Worm (Caenorhabditis elegans) whole organism, L3 larva: ENCODE results near the gene srj-5.

Source experiments
- ama-1 ChIP-seq: fragments of 150-350 bp; optimal IDR thresholded peaks from 2 replicates; lab custom pipeline; 2018
- ceh-28 ChIP-seq: fragments of 150-350 bp; optimal IDR thresholded peaks from 2 replicates; lab custom pipeline; 2014; ENCODE audit warnings: missing biosample characterization, missing genetic modification reagents, missing genetic modification characterization
- ceh-82 ChIP-seq: fragments of 150-350 bp; optimal IDR thresholded peaks from 2 replicates; lab custom pipeline; 2014; ENCODE audit warnings: missing biosample characterization, missing genetic modification characterization
- ceh-9 ChIP-seq: sonication (generic microtip); optimal IDR thresholded peaks from 2 replicates; lab custom pipeline; 2018; ENCODE audit warnings: missing biosample characterization, missing genetic modification characterization
- daf-12 ChIP-seq: fragments of 150-350 bp; optimal IDR thresholded peaks from 2 replicates; lab custom pipeline; 2014; ENCODE audit warnings: missing biosample characterization, missing genetic modification reagents, missing genetic modification characterization
- egl-27 ChIP-seq: sonication (generic microtip); optimal IDR thresholded peaks from 4 replicates; lab custom pipeline; 2017; ENCODE audit warnings: missing biosample characterization, missing genetic modification reagents, missing genetic modification characterization
- egl-5 ChIP-seq: fragments of 150-350 bp; optimal IDR thresholded peaks from 2 replicates; lab custom pipeline; 2017; ENCODE audit warnings: missing biosample characterization, missing genetic modification reagents, missing genetic modification characterization, inconsistent platforms
- elt-2 ChIP-seq: sonication (generic microtip); optimal IDR thresholded peaks from 2 replicates; lab custom pipeline; 2016; ENCODE audit warnings: missing genetic modification reagents, mild to moderate bottlenecking, missing genetic modification characterization, missing compliant biosample characterization
- eor-1 ChIP-seq, 2 experiments: fragments of 150-350 bp; optimal IDR thresholded peaks; 2 replicates each; lab custom pipeline; 2014 to 2018; ENCODE audit warnings: missing biosample characterization in 2 of 2, missing genetic modification characterization in 2 of 2
- fkh-2 ChIP-seq: fragments of 150-350 bp; optimal IDR thresholded peaks from 2 replicates; lab custom pipeline; 2014; ENCODE audit warnings: missing biosample characterization, missing genetic modification reagents, missing genetic modification characterization
- fos-1 ChIP-seq: fragments of 150-350 bp; optimal IDR thresholded peaks from 2 replicates; lab custom pipeline; 2014; ENCODE audit warnings: missing biosample characterization, missing genetic modification characterization
- hmg-11 ChIP-seq: sonication (generic microtip); optimal IDR thresholded peaks from 2 replicates; lab custom pipeline; 2016; ENCODE audit warnings: missing genetic modification characterization, missing compliant biosample characterization
- jun-1 ChIP-seq: fragments of 150-350 bp; optimal IDR thresholded peaks from 2 replicates; lab custom pipeline; 2014; ENCODE audit warnings: missing biosample characterization, missing genetic modification reagents, missing genetic modification characterization
- lin-15B ChIP-seq: fragments of 150-350 bp; optimal IDR thresholded peaks from 2 replicates; lab custom pipeline; 2014; ENCODE audit warnings: missing biosample characterization, missing genetic modification characterization
- lsy-12 ChIP-seq: sonication (generic microtip); optimal IDR thresholded peaks from 2 replicates; lab custom pipeline; 2016; ENCODE audit warnings: mild to moderate bottlenecking, missing genetic modification characterization, missing compliant biosample characterization
- nfya-1 ChIP-seq: sonication (generic microtip); optimal IDR thresholded peaks from 2 replicates; lab custom pipeline; 2017; ENCODE audit warnings: missing genetic modification characterization, mild to moderate bottlenecking, missing compliant biosample characterization, antibody characterized with exemption, moderate library complexity; ENCODE audit not compliant: insufficient read depth
- nhr-23 ChIP-seq: fragments of 150-350 bp; optimal IDR thresholded peaks from 2 replicates; lab custom pipeline; 2014; ENCODE audit warnings: missing biosample characterization, missing genetic modification reagents, missing genetic modification characterization
- nhr-237 ChIP-seq: fragments of 150-350 bp; optimal IDR thresholded peaks from 2 replicates; lab custom pipeline; 2014; ENCODE audit warnings: missing biosample characterization, missing genetic modification characterization
- nhr-25 ChIP-seq: sonication (generic microtip); optimal IDR thresholded peaks from 2 replicates; lab custom pipeline; 2017; ENCODE audit warnings: missing biosample characterization, missing genetic modification characterization
- nhr-28 ChIP-seq: fragments of 150-350 bp; optimal IDR thresholded peaks from 2 replicates; lab custom pipeline; 2014; ENCODE audit warnings: missing biosample characterization, missing genetic modification characterization
- nhr-43 ChIP-seq: sonication (generic microtip); optimal IDR thresholded peaks from 2 replicates; lab custom pipeline; 2016; ENCODE audit warnings: mild to moderate bottlenecking, missing genetic modification characterization, missing compliant biosample characterization; ENCODE audit not compliant: poor library complexity, severe bottlenecking
- nhr-76 ChIP-seq: fragments of 150-350 bp; sonication (generic microtip); optimal IDR thresholded peaks from 5 replicates; lab custom pipeline; 2014; ENCODE audit warnings: missing biosample characterization, missing genetic modification characterization
- pqm-1 ChIP-seq: fragments of 150-350 bp; optimal IDR thresholded peaks from 2 replicates; lab custom pipeline; 2017; ENCODE audit warnings: missing biosample characterization, missing genetic modification characterization, inconsistent platforms
- sea-2 ChIP-seq: fragments of 150-350 bp; sonication (generic microtip); optimal IDR thresholded peaks from 4 replicates; lab custom pipeline; 2014; ENCODE audit warnings: missing biosample characterization, missing genetic modification reagents, missing genetic modification characterization
- skn-1 ChIP-seq: fragments of 150-350 bp; optimal IDR thresholded peaks from 2 replicates; lab custom pipeline; 2014; ENCODE audit warnings: missing biosample characterization, missing genetic modification characterization
- snpc-4 ChIP-seq: fragments of 150-350 bp; optimal IDR thresholded peaks from 2 replicates; lab custom pipeline; 2014; ENCODE audit warnings: missing biosample characterization, missing genetic modification characterization
- tbx-2 ChIP-seq: sonication (generic microtip); optimal IDR thresholded peaks from 2 replicates; lab custom pipeline; 2016; ENCODE audit warnings: mild to moderate bottlenecking, missing genetic modification characterization, missing compliant biosample characterization
- unc-39 ChIP-seq: sonication (generic microtip); optimal IDR thresholded peaks from 4 replicates; lab custom pipeline; 2017; ENCODE audit warnings: missing biosample characterization, missing genetic modification characterization
- zag-1 ChIP-seq: fragments of 150-350 bp; optimal IDR thresholded peaks from 2 replicates; lab custom pipeline; 2014; ENCODE audit warnings: missing biosample characterization, missing genetic modification characterization
- ztf-11 ChIP-seq: fragments of 150-350 bp; optimal IDR thresholded peaks from 2 replicates; lab custom pipeline; 2014; ENCODE audit warnings: missing biosample characterization, missing genetic modification characterization
- ztf-4 ChIP-seq: fragments of 150-350 bp; optimal IDR thresholded peaks from 2 replicates; lab custom pipeline; 2014; ENCODE audit warnings: missing biosample characterization, missing genetic modification characterization

The srj-5 gene

DNA sequence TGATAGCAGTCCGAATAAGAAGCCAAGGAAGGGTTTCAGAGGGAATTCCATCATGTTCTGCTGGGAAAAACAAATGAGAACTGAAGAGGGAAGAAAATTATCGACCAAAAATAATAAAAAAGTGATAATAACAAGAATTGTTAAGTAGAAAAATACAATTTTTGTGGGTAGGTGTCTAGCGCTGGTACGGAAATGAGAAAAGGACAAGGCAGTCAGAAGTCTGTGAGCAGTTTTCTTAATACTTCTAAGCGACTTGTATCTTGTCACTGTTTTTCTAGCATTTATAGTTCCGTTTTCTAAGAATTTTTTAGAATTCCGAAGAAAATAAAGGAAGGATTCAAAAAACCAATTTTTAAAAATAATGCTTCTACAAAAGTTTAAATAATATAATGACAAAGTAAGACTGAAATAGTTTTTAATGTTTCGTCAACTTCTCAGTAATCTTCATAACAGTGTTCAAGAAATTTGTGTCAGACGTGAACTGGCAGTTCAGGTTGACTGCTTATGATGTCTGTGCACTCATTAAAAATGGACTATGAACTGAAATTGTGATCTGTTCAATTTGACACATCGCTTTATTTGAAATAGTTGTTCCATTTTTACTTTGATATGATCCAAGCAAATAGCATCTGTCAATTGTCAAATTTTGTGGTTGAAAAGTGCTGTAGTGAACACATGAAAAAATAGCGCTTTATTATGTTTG, 40.0 kb upstream of the srj-5 start, which contains the start of gene srx-4:
Gene srx-4 (minus strand): TSS at position 51 of the 703 bp plus-strand sequence.
- no peak for TF ChIP-seq ceh-28 (tag; lab: Kevin White, UChicago)
- TF ChIP-seq unc-39 (tag; lab: Kevin White, UChicago): no peak
- no peak for TF ChIP-seq fos-1 (tag; lab: Kevin White, UChicago)
- TF ChIP-seq ama-1: no peak
- TF ChIP-seq lsy-12 (tag; lab: Kevin White, UChicago): no peak
- TF ChIP-seq egl-5 (tag; lab: Kevin White, UChicago): no peak
- TF ChIP-seq nhr-237: no peak
- no peak for TF ChIP-seq daf-12 (tag; lab: Kevin White, UChicago)
- no peak for TF ChIP-seq nfya-1

DNA sequence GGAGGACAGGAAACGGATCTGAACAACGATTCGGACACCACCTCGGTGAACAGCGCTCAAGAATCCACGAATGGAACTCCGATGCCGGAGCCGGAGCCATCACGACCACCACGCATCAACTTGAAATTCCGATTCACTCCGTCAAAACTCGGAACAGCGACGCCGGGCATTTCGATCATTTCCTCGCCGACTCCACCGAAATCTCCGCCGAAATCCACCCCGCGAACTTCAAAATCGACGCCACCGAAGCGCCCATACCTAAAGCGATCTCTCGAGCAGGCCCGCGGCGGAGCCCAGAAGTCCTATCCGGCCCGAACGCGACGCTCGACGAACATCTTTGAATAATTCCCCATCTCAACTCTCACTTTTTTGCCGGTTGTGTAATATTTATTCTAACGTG, 36.7 kb upstream of the srj-5 start:
- TF ChIP-seq ztf-4 (tag; lab: Kevin White, UChicago): no peak

DNA sequence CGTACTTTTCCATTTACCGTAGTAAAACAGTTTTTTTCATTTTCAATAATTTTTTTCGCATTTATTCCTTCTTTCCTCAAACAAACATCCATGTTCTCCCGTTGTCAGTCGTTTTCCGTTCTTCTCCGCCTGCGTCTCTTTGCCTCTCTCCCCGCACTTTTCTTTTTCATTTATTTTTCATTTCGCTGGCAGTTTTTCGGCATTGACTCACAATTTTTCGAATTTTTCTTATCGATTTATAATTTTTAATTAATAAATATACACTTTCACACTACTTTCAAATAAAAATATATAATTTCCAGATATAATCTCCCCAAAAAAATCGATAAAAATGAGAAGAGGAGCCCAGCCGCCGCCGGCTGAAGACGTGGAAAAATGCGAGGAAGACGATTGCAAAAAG, 34.5 kb upstream of the srj-5 start, which contains the start of gene H25P19.1:
Gene H25P19.1 (plus strand): TSS at position 301 of the 400 bp plus-strand sequence.
- TF ChIP-seq elt-2 (no peak), skn-1 (tag; lab: Kevin White, UChicago) (no peak), sea-2 (no peak), nhr-25 (no peak), egl-5 (tag; lab: Kevin White, UChicago) (no peak), ceh-82 (tag; lab: Kevin White, UChicago) (no peak), fkh-2 (tag; lab: Kevin White, UChicago) (no peak), nhr-237 (no peak)

DNA sequence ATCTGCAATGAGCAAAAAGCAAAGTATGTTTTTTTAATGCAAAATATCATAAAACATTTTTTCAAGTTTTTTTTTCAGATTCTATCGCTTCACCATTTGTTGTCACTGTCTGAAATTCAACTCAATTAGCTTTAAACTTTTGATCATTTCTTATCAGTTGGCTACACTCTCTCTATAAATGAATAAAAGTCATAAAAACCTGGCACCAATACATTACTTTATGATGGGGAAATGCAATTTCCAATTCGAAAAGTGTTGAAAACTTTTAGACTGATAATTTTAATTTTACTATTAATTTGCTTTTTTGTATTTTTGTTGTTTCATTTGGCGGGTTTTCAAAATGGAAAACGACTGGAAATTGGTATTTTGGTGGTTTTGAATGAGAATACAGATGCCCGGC, 31.0 kb upstream of the srj-5 start, which contains the start of gene F31F4.1:
Gene F31F4.1 (plus strand): TSS at position 203 of the 400 bp plus-strand sequence.
- peak; percentile 66 for TF ChIP-seq elt-2
- TF ChIP-seq zag-1: no peak
- peak; percentile 44 for TF ChIP-seq pqm-1 (tag; lab: Kevin White, UChicago)
- TF ChIP-seq, all 47 proteins: peak for 2

DNA sequence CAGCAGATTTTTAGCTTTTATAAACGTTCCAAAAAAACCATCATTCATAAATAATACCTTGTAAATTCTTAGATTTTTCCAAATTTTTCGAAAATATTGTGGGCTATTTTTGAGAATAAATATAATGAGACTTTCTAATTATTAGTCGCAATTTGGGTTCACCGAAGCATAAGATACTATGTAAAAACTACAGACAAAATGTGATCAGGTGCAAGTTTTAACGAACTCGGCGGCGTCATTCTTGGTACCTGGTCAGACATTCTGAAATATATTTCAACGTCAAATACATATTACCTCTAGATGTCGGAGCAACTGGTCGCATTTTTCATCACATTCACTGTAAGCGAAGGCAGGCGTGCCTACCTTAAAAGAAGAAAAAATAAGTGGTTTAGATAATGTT, 29.2 kb upstream of the srj-5 start, which contains the start of gene srx-23:
Gene srx-23 (plus strand): TSS at position 301 of the 400 bp plus-strand sequence.
- TF ChIP-seq zag-1: no peak
- TF ChIP-seq lin-15B: no peak
- TF ChIP-seq ama-1: no peak
- TF ChIP-seq, all 47 proteins: peak for 0

DNA sequence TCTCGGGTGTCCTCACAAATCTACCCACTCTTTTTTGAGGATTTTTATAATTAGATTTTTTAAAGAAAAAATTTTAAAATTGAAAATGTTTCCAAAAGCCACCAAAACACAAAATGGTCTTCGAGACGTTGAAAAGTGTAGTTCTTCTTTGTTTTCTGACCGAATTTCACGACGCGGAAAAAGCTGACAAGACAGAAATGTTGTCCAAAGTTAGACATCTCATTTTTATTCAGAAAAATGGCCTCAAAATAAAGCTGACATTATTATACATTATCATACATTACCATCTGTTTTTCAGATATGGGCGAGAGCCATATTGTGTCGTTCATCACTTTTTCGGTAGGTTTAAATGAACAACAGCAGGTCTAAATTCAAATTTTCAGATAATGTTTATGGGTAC, 26.8 kb upstream of the srj-5 start, which contains the start of gene srx-22:
Gene srx-22 (plus strand): TSS at position 301 of the 400 bp plus-strand sequence.
- TF ChIP-seq jun-1 (tag; lab: Kevin White, UChicago): no peak
- no peak for TF ChIP-seq nhr-76 (tag; lab: Kevin White, UChicago)
- TF ChIP-seq ztf-11 (tag; lab: Kevin White, UChicago): no peak
- TF ChIP-seq lin-15B: no peak
- no peak for TF ChIP-seq nfya-1
- no peak for TF ChIP-seq tbx-2 (tag; lab: Kevin White, UChicago)
- no peak for TF ChIP-seq ceh-9
- TF ChIP-seq ama-1: no peak
- TF ChIP-seq egl-27 (tag; lab: Kevin White, UChicago): no peak
- no peak for TF ChIP-seq nhr-28 (tag; lab: Kevin White, UChicago)
- no peak for TF ChIP-seq hmg-11 (tag; lab: Kevin White, UChicago)
- TF ChIP-seq fkh-2 (tag; lab: Kevin White, UChicago): no peak
- no peak for TF ChIP-seq daf-12 (tag; lab: Kevin White, UChicago)
- no peak for TF ChIP-seq snpc-4 (tag; lab: Kevin White, UChicago)
- TF ChIP-seq elt-2: no peak
- TF ChIP-seq pqm-1 (tag; lab: Kevin White, UChicago): no peak
- no peak for TF ChIP-seq egl-5 (tag; lab: Kevin White, UChicago)
- no peak for TF ChIP-seq nhr-25

DNA sequence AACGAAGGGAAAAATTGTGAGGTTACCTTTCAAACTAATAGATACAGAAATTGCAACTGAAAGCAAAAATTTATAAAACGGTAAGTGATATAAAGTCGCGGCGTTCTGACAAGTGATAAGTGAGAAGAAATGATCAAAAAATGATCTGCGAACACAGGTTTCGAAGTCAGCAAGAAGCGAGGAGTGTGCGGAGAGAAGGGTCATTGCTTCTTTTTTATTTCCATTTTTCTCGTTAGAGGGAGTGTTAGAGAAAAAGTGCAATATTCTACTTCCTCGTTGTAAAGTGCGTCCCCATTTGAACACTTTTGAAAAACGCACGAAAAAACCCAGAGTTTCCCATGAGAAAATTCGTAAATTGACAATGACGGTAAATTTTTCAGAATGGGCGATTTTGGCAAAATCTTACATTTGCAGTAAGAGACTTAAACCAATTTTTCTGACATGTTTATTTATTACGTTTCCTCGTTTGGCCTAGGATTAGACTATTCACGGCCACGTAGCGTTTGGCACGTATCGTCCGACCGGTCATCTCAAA, 23.8 kb upstream of the srj-5 start, which contains the start of the genes fbxa-72 and srx-21:
Gene fbxa-72 (minus strand): TSS at position 204 of the 535 bp plus-strand sequence.
Gene srx-21 (plus strand): TSS at position 485 of the 535 bp plus-strand sequence.
- TF ChIP-seq nhr-25 (peak; percentile 36), ceh-28 (tag; lab: Kevin White, UChicago) (peak; percentile 30), elt-2 (peak; percentile 28), nhr-43 (tag; lab: Kevin White, UChicago) (peak; percentile 60), snpc-4 (tag; lab: Kevin White, UChicago) (peak; percentile 12), nhr-23 (tag; lab: Kevin White, UChicago) (peak; percentile 62), fos-1 (tag; lab: Kevin White, UChicago) (no peak), eor-1 (tag; optimal IDR thresholded peaks at IDR 0.05; lab: Kevin White, UChicago) (no peak), lin-15B (peak; percentile 21)
